Worm (Caenorhabditis elegans): ENCODE data around the gene F23D12.7.
A peak's percentile ranks its signal among the peaks of the same experiment; 100 is the strongest.

The F23D12.7 gene

DNA sequence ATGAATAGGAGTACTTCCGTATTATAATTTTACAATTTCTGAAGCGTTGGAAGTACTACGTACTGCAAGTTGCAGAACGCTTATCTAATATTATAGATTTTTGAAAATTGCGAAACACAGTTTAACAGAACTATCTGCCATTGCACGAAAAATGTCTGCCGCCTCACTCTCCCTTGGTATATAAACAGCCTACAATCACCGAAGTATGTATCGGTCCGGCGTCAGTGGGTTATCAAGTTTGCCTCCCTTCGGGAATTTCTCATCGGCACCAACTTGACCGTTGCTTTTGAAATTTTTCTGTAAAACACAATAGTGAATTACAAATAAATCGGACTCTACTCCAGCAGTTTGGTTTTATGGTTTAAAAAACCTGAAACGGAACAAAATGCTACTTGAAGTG lies 23.7 kb upstream of the F23D12.7 start:
- TF ChIP-seq dsc-1 (tag; optimal IDR thresholded peaks at IDR 0.05) (no peak), nhr-20 (tag; optimal IDR thresholded peaks at IDR 0.05) (peak; percentile 0), fos-1 (tag; optimal IDR thresholded peaks at IDR 0.05) (no peak), ces-1 (GFP tag; optimal IDR thresholded peaks at IDR 0.05) (no peak), ceh-82 (tag; optimal IDR thresholded peaks at IDR 0.05) (no peak), elt-3 (tag; optimal IDR thresholded peaks at IDR 0.05) (no peak), nhr-28 (tag; optimal IDR thresholded peaks at IDR 0.05) (no peak), skn-1 (tag; optimal IDR thresholded peaks at IDR 0.05) (peak; percentile 2), mep-1 (tag; optimal IDR thresholded peaks at IDR 0.05) (no peak), grh-1 (GFP tag; IDR thresholded peaks at IDR 0.05) (no peak), pag-3 (tag; optimal IDR thresholded peaks at IDR 0.05; ENCODE audit: borderline replicate concordance, insufficient read depth) (no peak), elt-2 (tag; optimal IDR thresholded peaks at IDR 0.05) (peak; percentile 35), lir-3 (tag; optimal IDR thresholded peaks at IDR 0.05; ENCODE audit: poor library complexity) (no peak), hlh-4 (tag; optimal IDR thresholded peaks at IDR 0.05) (no peak), snpc-4 (tag; optimal IDR thresholded peaks at IDR 0.05) (peak; percentile 95), alr-1 (tag; optimal IDR thresholded peaks at IDR 0.05; ENCODE audit: borderline replicate concordance) (no peak), fkh-8 (tag; optimal IDR thresholded peaks at IDR 0.05) (no peak), lin-13 (GFP tag; optimal IDR thresholded peaks at IDR 0.05) (no peak), ceh-63 (GFP tag; optimal IDR thresholded peaks at IDR 0.05) (no peak), nhr-77 (tag; optimal IDR thresholded peaks at IDR 0.05) (no peak), nhr-11 (tag; optimal IDR thresholded peaks at IDR 0.05) (no peak), nhr-85 (tag) (no peak), fkh-10 (GFP tag; optimal IDR thresholded peaks at IDR 0.05) (no peak), swsn-7 (tag; optimal IDR thresholded peaks at IDR 0.05) (no peak), lsy-2 (tag; optimal IDR thresholded peaks at IDR 0.05) (no peak), dpl-1 (GFP tag; optimal IDR thresholded peaks at IDR 0.05) (no peak), nhr-19 (GFP tag; conservative IDR thresholded peaks at IDR 0.05) (0 out of 2 replicates have a peak, but pooled peaks have one; percentile 7), nhr-47 (tag; optimal IDR thresholded peaks at IDR 0.05) (peak; percentile 18), efl-3 (GFP tag; optimal IDR thresholded peaks at IDR 0.05) (no peak), zip-4 (GFP tag; optimal IDR thresholded peaks at IDR 0.05) (no peak), sox-4 (tag; optimal IDR thresholded peaks at IDR 0.05) (no peak), ztf-4 (tag; optimal IDR thresholded peaks at IDR 0.05) (no peak)

- TF ChIP-seq snpc-4 (tag; optimal IDR thresholded peaks at IDR 0.05) = peak; percentile 98
- TF ChIP-seq swsn-7 (tag; optimal IDR thresholded peaks at IDR 0.05) = peak; percentile 54
- peak; percentile 7 for TF ChIP-seq unc-130 (tag; optimal IDR thresholded peaks at IDR 0.05)
- no peak for TF ChIP-seq xbp-1 (tag; optimal IDR thresholded peaks at IDR 0.05)
- no peak for TF ChIP-seq vab-15 (tag; optimal IDR thresholded peaks at IDR 0.05)
- TF ChIP-seq dpl-1 (GFP tag; optimal IDR thresholded peaks at IDR 0.05) = peak in 2 of 3 experiments; percentile 15 to 30
- TF ChIP-seq dsc-1 (tag; optimal IDR thresholded peaks at IDR 0.05) = no peak
- TF ChIP-seq grh-1 (GFP tag; IDR thresholded peaks at IDR 0.05) = peak; percentile 45; the same call in 1 of the 2 replicates
- no peak for TF ChIP-seq fkh-4 (tag; optimal IDR thresholded peaks at IDR 0.05; ENCODE audit: borderline replicate concordance)
- TF ChIP-seq efl-1 (optimal IDR thresholded peaks at IDR 0.05) = peak in 1 of 2 experiments; percentile 19
- TF ChIP-seq efl-1 (GFP tag; optimal IDR thresholded peaks at IDR 0.05 in 1 of 2) = peak in 1 of 2 experiments; percentile 95
- TF ChIP-seq ceh-82 (tag; optimal IDR thresholded peaks at IDR 0.05) = peak; percentile 38 to 57 (median 46)
- TF ChIP-seq nhr-85 (tag) = peak; percentile 82
- TF ChIP-seq snu-23 (GFP tag; optimal IDR thresholded peaks at IDR 0.05) = peak; percentile 63
- TF ChIP-seq rnt-1 (tag; optimal IDR thresholded peaks at IDR 0.05) = peak; percentile 24
- TF ChIP-seq aly-2 (tag; optimal IDR thresholded peaks at IDR 0.05) = no peak
- TF ChIP-seq lin-15B (tag; optimal IDR thresholded peaks at IDR 0.05) = no peak
- peak; percentile 46 for TF ChIP-seq tbx-2 (tag; optimal IDR thresholded peaks at IDR 0.05)
- TF ChIP-seq nhr-47 (tag; optimal IDR thresholded peaks at IDR 0.05) = peak; percentile 71
- peak; percentile 30 for TF ChIP-seq nhr-77 (tag; optimal IDR thresholded peaks at IDR 0.05)
- no peak for TF ChIP-seq ceh-8 (GFP tag; optimal IDR thresholded peaks at IDR 0.05)
- TF ChIP-seq nhr-20 (tag; optimal IDR thresholded peaks at IDR 0.05) = peak; percentile 71
- peak; percentile 44; the same call in 1 of the 2 replicates for TF ChIP-seq isw-1 (GFP tag; IDR thresholded peaks at IDR 0.05)
- TF ChIP-seq nhr-19 (GFP tag; conservative IDR thresholded peaks at IDR 0.05) = peak; percentile 71
- TF ChIP-seq skn-1 (tag; optimal IDR thresholded peaks at IDR 0.05) = peak; percentile 83
- peak; percentile 67 for TF ChIP-seq irx-1 (tag; optimal IDR thresholded peaks at IDR 0.05)
- TF ChIP-seq C16A3.4 (tag; optimal IDR thresholded peaks at IDR 0.05) = peak; percentile 65
- peak; percentile 6 to 53 for TF ChIP-seq lsy-2 (tag; optimal IDR thresholded peaks at IDR 0.05)
- peak; percentile 61 for TF ChIP-seq nhr-71 (tag; optimal IDR thresholded peaks at IDR 0.05)
- TF ChIP-seq elt-2 (tag; optimal IDR thresholded peaks at IDR 0.05) = peak; percentile 56
- no peak for TF ChIP-seq aha-1 (tag; optimal IDR thresholded peaks at IDR 0.05)
Measured at ce11 chrX:14476625-14477257, 23.1 kb upstream of the F23D12.7 start.

Data from whole organism, L1 larva.